Fruit fly (Drosophila melanogaster): ENCODE results near the gene CG13364.

dm6 chrX:601984-602383 lies 23.0 kb downstream of the CG13364 start:
- TF ChIP-seq ttk (optimal IDR thresholded peaks at IDR 0.05) (no peak), psq (optimal IDR thresholded peaks at IDR 0.05) (no peak), insv (optimal IDR thresholded peaks at IDR 0.05) (no peak), h (optimal IDR thresholded peaks at IDR 0.05) (no peak)
